Worm (Caenorhabditis elegans) whole organism, L1 larva: ENCODE measurements around the gene tag-10.
A peak's percentile ranks its signal among the peaks of the same experiment; 100 is the strongest.

ENCODE experiments used
- C04F5.9 ChIP-seq: sonication (generic microtip); optimal IDR thresholded peaks from 2 replicates; lab custom pipeline; 2016; ENCODE audit warnings: missing genetic modification characterization, missing compliant biosample characterization
- C16A3.4 ChIP-seq: fragments of 150-350 bp; optimal IDR thresholded peaks from 2 replicates; lab custom pipeline; 2014; ENCODE audit warnings: missing biosample characterization, missing genetic modification characterization
- C34B4.2 ChIP-seq: sonication (generic microtip); optimal IDR thresholded peaks from 2 replicates; lab custom pipeline; 2017; ENCODE audit warnings: mild to moderate bottlenecking, missing genetic modification characterization, missing compliant biosample characterization
- Y116A8C.19 ChIP-seq: sonication (generic microtip); optimal IDR thresholded peaks from 2 replicates; lab custom pipeline; 2016; ENCODE audit warnings: missing compliant biosample characterization, missing genetic modification characterization, borderline replicate concordance
- aha-1 ChIP-seq: fragments of 150-350 bp; optimal IDR thresholded peaks from 2 replicates; lab custom pipeline; 2014; ENCODE audit warnings: missing biosample characterization, missing genetic modification characterization
- blmp-1 ChIP-seq: fragments of 150-350 bp; optimal IDR thresholded peaks from 2 replicates; lab custom pipeline; 2014; ENCODE audit warnings: missing biosample characterization, missing genetic modification characterization
- ceh-8 ChIP-seq: fragments of 200-800 bp; sonication (Bioruptor generic); optimal IDR thresholded peaks from 2 replicates; lab custom pipeline; 2018; ENCODE audit warnings: mild to moderate bottlenecking, missing genetic modification characterization, moderate library complexity, missing compliant biosample characterization
- ceh-82 ChIP-seq, 3 experiments: fragments of 150-350 bp in 1 of 3; sonication (generic microtip) in 2 of 3; optimal IDR thresholded peaks; 2 replicates each; lab custom pipeline; 2014 to 2017; ENCODE audit warnings: missing biosample characterization in 3 of 3, missing genetic modification characterization in 3 of 3
- ceh-90 ChIP-seq: sonication (generic microtip); optimal IDR thresholded peaks from 2 replicates; lab custom pipeline; 2016; ENCODE audit warnings: missing genetic modification characterization, missing compliant biosample characterization
- ces-1 ChIP-seq: fragments of 150-350 bp; optimal IDR thresholded peaks from 2 replicates; lab custom pipeline; 2014; ENCODE audit warnings: missing biosample characterization, missing genetic modification reagents, missing genetic modification characterization
- dpl-1 ChIP-seq, 3 experiments: fragments of 150-350 bp in 2 of 3; sonication (generic microtip) in 1 of 3; optimal IDR thresholded peaks; 2 replicates each; lab custom pipeline; 2014 to 2017; ENCODE audit warnings: missing biosample characterization in 3 of 3, missing genetic modification characterization in 3 of 3, missing genetic modification reagents in 3 of 3
- dsc-1 ChIP-seq: sonication (generic microtip); optimal IDR thresholded peaks from 2 replicates; lab custom pipeline; 2016; ENCODE audit warnings: mild to moderate bottlenecking, missing genetic modification characterization, missing compliant biosample characterization
- efl-1 ChIP-seq, 4 experiments: fragments of 150-350 bp; optimal IDR thresholded peaks in 3 of 4; peaks in 1 of 4; 1 replicate in 1 of 4; 2 replicates in 3 of 4; lab custom pipeline; 2014; ENCODE audit warnings: missing biosample characterization in 2 of 4, missing genetic modification characterization in 2 of 4, missing genetic modification reagents in 2 of 4
- efl-3 ChIP-seq: fragments of 200-800 bp; sonication (Bioruptor generic); optimal IDR thresholded peaks from 2 replicates; lab custom pipeline; 2018; ENCODE audit warnings: mild to moderate bottlenecking, missing genetic modification characterization, missing compliant biosample characterization
- egl-13 ChIP-seq: sonication (generic microtip); optimal IDR thresholded peaks from 2 replicates; lab custom pipeline; 2016; ENCODE audit warnings: missing genotype, missing genetic modification reagents, missing genetic modification characterization, missing compliant biosample characterization
- egl-27 ChIP-seq, 2 experiments: fragments of 150-350 bp in 1 of 2; sonication (generic microtip); optimal IDR thresholded peaks; 3 replicates each; lab custom pipeline; 2017 to 2018; ENCODE audit warnings: missing biosample characterization in 2 of 2, missing genetic modification characterization in 2 of 2, missing genetic modification reagents in 2 of 2
- elt-2 ChIP-seq: sonication (generic microtip); optimal IDR thresholded peaks from 2 replicates; lab custom pipeline; 2016; ENCODE audit warnings: missing genetic modification characterization, mild to moderate bottlenecking, inconsistent platforms, missing compliant biosample characterization, missing genetic modification reagents
- fkh-10 ChIP-seq: sonication (generic microtip); optimal IDR thresholded peaks from 2 replicates; lab custom pipeline; 2017; ENCODE audit warnings: missing biosample characterization, missing genetic modification reagents, missing genetic modification characterization
- fkh-8 ChIP-seq: sonication (generic microtip); optimal IDR thresholded peaks from 2 replicates; lab custom pipeline; 2016; ENCODE audit warnings: mild to moderate bottlenecking, missing genetic modification characterization, missing compliant biosample characterization
- irx-1 ChIP-seq: sonication (generic microtip); optimal IDR thresholded peaks from 2 replicates; lab custom pipeline; 2016; ENCODE audit warnings: missing genetic modification characterization, missing compliant biosample characterization
- isw-1 ChIP-seq: fragments of 200-800 bp; sonication (Bioruptor generic); IDR thresholded peaks from 2 replicates; pipeline ENCODE4 v1.3.6; 2022; ENCODE audit warnings: missing genetic modification characterization, missing compliant biosample characterization
- lin-13 ChIP-seq: fragments of 150-350 bp; optimal IDR thresholded peaks from 2 replicates; lab custom pipeline; 2014; ENCODE audit warnings: missing biosample characterization, missing genetic modification reagents, missing genetic modification characterization
- lin-35 ChIP-seq, 2 experiments: fragments of 150-350 bp; optimal IDR thresholded peaks; 2 replicates each; lab custom pipeline; 2014; ENCODE audit warnings: missing biosample characterization in 2 of 2, missing genetic modification characterization in 2 of 2, missing genetic modification reagents in 2 of 2
- lin-39 ChIP-seq: fragments of 150-350 bp; optimal IDR thresholded peaks from 2 replicates; lab custom pipeline; 2014; ENCODE audit warnings: missing biosample characterization, missing genetic modification reagents, missing genetic modification characterization
- lir-3 ChIP-seq: sonication (generic microtip); optimal IDR thresholded peaks from 2 replicates; lab custom pipeline; 2016; ENCODE audit warnings: mild to moderate bottlenecking, missing genetic modification characterization, moderate library complexity, missing compliant biosample characterization; ENCODE audit not compliant: poor library complexity
- mab-9 ChIP-seq: fragments of 200-800 bp; sonication (Bioruptor generic); IDR thresholded peaks from 2 replicates; pipeline ENCODE4 v1.3.6; 2022; ENCODE audit warnings: missing genetic modification reagents, missing genetic modification characterization, missing compliant biosample characterization
- mdl-1 ChIP-seq, 2 experiments: fragments of 150-350 bp; optimal IDR thresholded peaks; 2 replicates each; lab custom pipeline; 2014 to 2017; ENCODE audit warnings: missing biosample characterization in 2 of 2, missing genetic modification characterization in 2 of 2, inconsistent platforms in 1 of 2
- mef-2 ChIP-seq: fragments of 150-350 bp; optimal IDR thresholded peaks from 2 replicates; lab custom pipeline; 2014; ENCODE audit warnings: missing biosample characterization, missing genetic modification characterization
- mep-1 ChIP-seq: fragments of 150-350 bp; optimal IDR thresholded peaks from 2 replicates; lab custom pipeline; 2014; ENCODE audit warnings: missing biosample characterization, missing genetic modification characterization
- nhr-11 ChIP-seq: fragments of 150-350 bp; optimal IDR thresholded peaks from 2 replicates; lab custom pipeline; 2014; ENCODE audit warnings: missing biosample characterization, missing genetic modification characterization
- nhr-12 ChIP-seq: sonication (generic microtip); optimal IDR thresholded peaks from 2 replicates; lab custom pipeline; 2017; ENCODE audit warnings: missing biosample characterization, missing genetic modification characterization
- nhr-20 ChIP-seq: sonication (generic microtip); optimal IDR thresholded peaks from 2 replicates; lab custom pipeline; 2016; ENCODE audit warnings: mild to moderate bottlenecking, missing genetic modification characterization, missing compliant biosample characterization
- nhr-28 ChIP-seq: fragments of 150-350 bp; optimal IDR thresholded peaks from 2 replicates; lab custom pipeline; 2014; ENCODE audit warnings: missing biosample characterization, missing genetic modification characterization
- nhr-71 ChIP-seq: sonication (generic microtip); optimal IDR thresholded peaks from 2 replicates; lab custom pipeline; 2016; ENCODE audit warnings: mild to moderate bottlenecking, missing genetic modification characterization, moderate library complexity, missing compliant biosample characterization
- nhr-76 ChIP-seq: sonication (generic microtip); optimal IDR thresholded peaks from 2 replicates; lab custom pipeline; 2017; ENCODE audit warnings: missing biosample characterization, missing genetic modification characterization
- nhr-85 ChIP-seq: sonication (generic microtip); peaks from one replicate; lab custom pipeline; 2016; ENCODE audit warnings: missing genetic modification characterization, inconsistent platforms, missing compliant biosample characterization
- nhr-90 ChIP-seq: sonication (generic microtip); optimal IDR thresholded peaks from 2 replicates; lab custom pipeline; 2016; ENCODE audit warnings: mild to moderate bottlenecking, missing genetic modification characterization, missing compliant biosample characterization; ENCODE audit not compliant: poor library complexity
- pag-3 ChIP-seq: sonication (generic microtip); optimal IDR thresholded peaks from 2 replicates; lab custom pipeline; 2017; ENCODE audit warnings: missing genetic modification characterization, mild to moderate bottlenecking, missing compliant biosample characterization, antibody characterized with exemption, borderline replicate concordance; ENCODE audit not compliant: insufficient read depth
- rnt-1 ChIP-seq: sonication (generic microtip); optimal IDR thresholded peaks from 2 replicates; lab custom pipeline; 2016; ENCODE audit warnings: mild to moderate bottlenecking, missing genetic modification characterization, moderate library complexity, missing compliant biosample characterization
- skn-1 ChIP-seq: fragments of 150-350 bp; optimal IDR thresholded peaks from 2 replicates; lab custom pipeline; 2014; ENCODE audit warnings: missing biosample characterization, missing genetic modification characterization
- snu-23 ChIP-seq: sonication (generic microtip); optimal IDR thresholded peaks from 2 replicates; lab custom pipeline; 2016; ENCODE audit warnings: missing genetic modification characterization, missing compliant biosample characterization
- sox-4 ChIP-seq: sonication (generic microtip); optimal IDR thresholded peaks from 2 replicates; lab custom pipeline; 2016; ENCODE audit warnings: missing genetic modification characterization, missing compliant biosample characterization
- sptf-1 ChIP-seq: fragments of 150-350 bp; optimal IDR thresholded peaks from 2 replicates; lab custom pipeline; 2014; ENCODE audit warnings: missing biosample characterization, missing genetic modification characterization
- sup-37 ChIP-seq: fragments of 200-800 bp; sonication (Bioruptor generic); optimal IDR thresholded peaks from 2 replicates; lab custom pipeline; 2018; ENCODE audit warnings: mild to moderate bottlenecking, missing genetic modification characterization, missing compliant biosample characterization
- swsn-7 ChIP-seq: sonication (generic microtip); optimal IDR thresholded peaks from 2 replicates; lab custom pipeline; 2016; ENCODE audit warnings: missing genetic modification characterization, missing compliant biosample characterization
- tbx-2 ChIP-seq: sonication (generic microtip); optimal IDR thresholded peaks from 2 replicates; lab custom pipeline; 2016; ENCODE audit warnings: missing genetic modification characterization, missing compliant biosample characterization
- unc-130 ChIP-seq: fragments of 150-350 bp; optimal IDR thresholded peaks from 2 replicates; lab custom pipeline; 2017; ENCODE audit warnings: missing biosample characterization, missing genetic modification characterization, inconsistent platforms
- unc-62 ChIP-seq: fragments of 150-350 bp; optimal IDR thresholded peaks from 2 replicates; lab custom pipeline; 2014; ENCODE audit warnings: missing biosample characterization, missing genetic modification reagents, missing genetic modification characterization
- unc-86 ChIP-seq: sonication (generic microtip); optimal IDR thresholded peaks from 2 replicates; lab custom pipeline; 2016; ENCODE audit warnings: missing genetic modification characterization, missing compliant biosample characterization
- xbp-1 ChIP-seq: sonication (generic microtip); optimal IDR thresholded peaks from 2 replicates; lab custom pipeline; 2016; ENCODE audit warnings: missing genetic modification characterization, missing compliant biosample characterization
- zag-1 ChIP-seq: fragments of 150-350 bp; optimal IDR thresholded peaks from 2 replicates; lab custom pipeline; 2014; ENCODE audit warnings: missing biosample characterization, missing genetic modification characterization
- ztf-4 ChIP-seq: fragments of 150-350 bp; optimal IDR thresholded peaks from 2 replicates; lab custom pipeline; 2014; ENCODE audit warnings: missing biosample characterization, missing genetic modification characterization

tag-10 gene

ce11 chrII:13664993-13665680 is 32.8 kb downstream of the tag-10 start (continued):
- TF ChIP-seq ceh-82 (tag; optimal IDR thresholded peaks at IDR 0.05; lab: Kevin White, UChicago) (no peak), fkh-10 (GFP tag; lab: Kevin White, UChicago) (no peak), ztf-4 (no peak), sptf-1 (tag; lab: Kevin White, UChicago) (no peak), egl-13 (tag; lab: Kevin White, UChicago) (no peak), nhr-12 (tag; lab: Kevin White, UChicago) (no peak), ceh-90 (tag; lab: Kevin White, UChicago) (no peak), mef-2 (no peak), tbx-2 (tag; lab: Kevin White, UChicago) (no peak), elt-2 (tag; lab: Kevin White, UChicago) (peak; percentile 92), C16A3.4 (tag; lab: Kevin White, UChicago) (no peak), mdl-1 (tag; optimal IDR thresholded peaks at IDR 0.05; lab: Kevin White, UChicago) (no peak), rnt-1 (no peak), unc-130 (no peak), pag-3 (tag; lab: Kevin White, UChicago) (no peak), dsc-1 (tag; lab: Kevin White, UChicago) (no peak), dpl-1 (GFP tag; optimal IDR thresholded peaks at IDR 0.05; lab: Kevin White, UChicago) (no peak), efl-1 (optimal IDR thresholded peaks at IDR 0.05; lab: Kevin White, UChicago) (no peak), efl-1 (GFP tag; optimal IDR thresholded peaks at IDR 0.05 in 1 of 2; lab: Kevin White, UChicago) (no peak), ces-1 (GFP tag; lab: Kevin White, UChicago) (no peak), ceh-8 (no peak), swsn-7 (no peak), nhr-28 (tag; lab: Kevin White, UChicago) (no peak), irx-1 (tag; lab: Kevin White, UChicago) (no peak), mab-9 (no peak), mep-1 (no peak), lin-39 (tag; lab: Kevin White, UChicago) (no peak), nhr-11 (tag; lab: Kevin White, UChicago) (no peak), C04F5.9 (tag; lab: Kevin White, UChicago) (no peak), nhr-90 (tag; lab: Kevin White, UChicago) (no peak), snu-23 (GFP tag; lab: Kevin White, UChicago) (no peak), nhr-20 (tag; lab: Kevin White, UChicago) (peak; percentile 32), sup-37 (no peak), nhr-85 (tag; lab: Kevin White, UChicago) (no peak), efl-3 (GFP tag; lab: Kevin White, UChicago) (no peak), Y116A8C.19 (tag; lab: Kevin White, UChicago) (no peak), nhr-76 (no peak), sox-4 (no peak), lin-35 (GFP tag; optimal IDR thresholded peaks at IDR 0.05; lab: Kevin White, UChicago) (peak in 1 of 2 experiments; percentile 8), zag-1 (tag; lab: Kevin White, UChicago) (no peak), blmp-1 (tag; lab: Kevin White, UChicago) (peak; percentile 20), lir-3 (tag; lab: Kevin White, UChicago) (no peak), unc-62 (GFP tag; lab: Kevin White, UChicago) (no peak), nhr-71 (tag; lab: Kevin White, UChicago) (peak; percentile 28), egl-27 (tag; optimal IDR thresholded peaks at IDR 0.05; lab: Kevin White, UChicago) (no peak), skn-1 (no peak), aha-1 (tag; lab: Kevin White, UChicago) (no peak), fkh-8 (no peak), C34B4.2 (tag; lab: Kevin White, UChicago) (no peak), isw-1 (no peak), xbp-1 (tag; lab: Kevin White, UChicago) (no peak), unc-86 (no peak), lin-13 (no peak)
- TF ChIP-seq, all 84 proteins: peak for 11
